Fruit fly (Drosophila melanogaster): ENCODE results near the gene msl-2.

Gene msl-2

DNA sequence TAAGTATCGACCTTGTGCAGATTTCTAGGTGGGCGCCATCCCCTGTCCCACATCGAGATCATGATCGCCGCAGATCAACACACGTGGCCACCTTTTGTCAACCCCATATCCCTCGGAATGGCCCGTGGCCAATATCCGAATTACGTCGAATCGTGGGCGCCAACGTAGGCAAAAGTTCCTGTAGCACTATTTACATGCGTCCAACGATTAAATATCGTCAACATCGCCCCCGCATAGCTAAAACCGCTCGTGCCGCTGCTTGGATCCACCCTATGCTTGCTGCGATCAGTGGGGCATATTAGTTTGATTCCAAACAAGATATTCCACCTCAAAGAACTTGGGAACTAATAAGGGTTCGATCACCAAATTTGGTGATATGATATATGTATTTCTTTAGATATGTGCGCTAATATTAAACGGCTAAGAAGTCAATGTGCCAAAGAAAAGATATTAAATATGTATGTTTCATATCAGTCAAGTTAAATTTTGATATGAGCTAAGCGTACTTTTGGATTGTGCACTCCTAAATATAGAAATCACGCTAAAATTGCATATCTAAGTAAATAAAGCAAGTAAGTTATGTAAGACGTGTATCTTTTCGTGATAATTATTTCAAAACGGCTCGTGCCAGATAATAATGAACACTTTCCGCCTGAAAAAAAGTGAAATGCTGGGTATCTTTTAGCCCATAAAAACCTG is 11.3 kb upstream of the msl-2 start (continued):
- TF ChIP-seq Nf-YA (GFP tag; IDR thresholded peaks at IDR 0.05) (no peak), Awh (GFP tag; IDR thresholded peaks at IDR 0.05) (no peak), wdn (GFP tag; IDR thresholded peaks at IDR 0.05) (no peak), CG33213 (GFP tag; optimal IDR thresholded peaks at IDR 0.05) (no peak), kay (GFP tag; optimal IDR thresholded peaks at IDR 0.05) (no peak), CG12659 (GFP tag; optimal IDR thresholded peaks at IDR 0.05) (peak; percentile 45), CG8388 (GFP tag; optimal IDR thresholded peaks at IDR 0.05) (peak; percentile 15), CG9215 (GFP tag; IDR thresholded peaks at IDR 0.05) (peak; percentile 27; the same call in 1 of the 2 replicates), CG31388 (GFP tag; optimal IDR thresholded peaks at IDR 0.05) (no peak), CG7987 (GFP tag; optimal IDR thresholded peaks at IDR 0.05) (no peak), tup (GFP tag; optimal IDR thresholded peaks at IDR 0.05) (no peak), so (GFP tag; IDR thresholded peaks at IDR 0.05) (no peak), tio (GFP tag; optimal IDR thresholded peaks at IDR 0.05) (peak; percentile 57), Mad (GFP tag; optimal IDR thresholded peaks at IDR 0.05) (peak; percentile 33), CG9797 (GFP tag; optimal IDR thresholded peaks at IDR 0.05) (no peak), CG15011 (GFP tag; optimal IDR thresholded peaks at IDR 0.05) (peak; percentile 11), cas (GFP tag; IDR thresholded peaks at IDR 0.05) (no peak), CG14441 (GFP tag; IDR thresholded peaks at IDR 0.05) (no peak), CG43689 (GFP tag; IDR thresholded peaks at IDR 0.05) (no peak), CG11560 (tag; IDR thresholded peaks at IDR 0.05) (no peak), ci (GFP tag; IDR thresholded peaks at IDR 0.05) (no peak), NC2β (GFP tag; optimal IDR thresholded peaks at IDR 0.05) (no peak), CG17568 (GFP tag; optimal IDR thresholded peaks at IDR 0.05) (no peak), CG16815 (GFP tag; optimal IDR thresholded peaks at IDR 0.05) (peak; percentile 44), zfh2 (GFP tag; optimal IDR thresholded peaks at IDR 0.05) (peak; percentile 42), CG14860 (GFP tag; IDR thresholded peaks at IDR 0.05; ENCODE audit: partially characterized antibody) (no peak), CG11504 (tag; optimal IDR thresholded peaks at IDR 0.05) (peak; percentile 62), pnt (GFP tag; optimal IDR thresholded peaks at IDR 0.05) (peak; percentile 5), lbe (GFP tag; optimal IDR thresholded peaks at IDR 0.05) (no peak), CG11247 (GFP tag; IDR thresholded peaks at IDR 0.05) (no peak), CG6683 (GFP tag; optimal IDR thresholded peaks at IDR 0.05) (no peak), CG2678 (tag; optimal IDR thresholded peaks at IDR 0.05) (peak; percentile 58), CkIIα-i1 (GFP tag; IDR thresholded peaks at IDR 0.05) (no peak), Rx (GFP tag; IDR thresholded peaks at IDR 0.05) (no peak), usp (GFP tag; optimal IDR thresholded peaks at IDR 0.05) (no peak), CG34422 (GFP tag; IDR thresholded peaks at IDR 0.05) (0 out of 3 replicates have a peak, but pooled peaks have one; percentile 2), CG4730 (GFP tag; IDR thresholded peaks at IDR 0.05) (no peak), h (optimal IDR thresholded peaks at IDR 0.05) (no peak), CG11085 (GFP tag; IDR thresholded peaks at IDR 0.05) (no peak), Ptx1 (GFP tag; IDR thresholded peaks at IDR 0.05) (peak; percentile 45), Doc3 (GFP tag; IDR thresholded peaks at IDR 0.05; ENCODE audit: partially characterized antibody) (no peak), CG10565 (GFP tag; optimal IDR thresholded peaks at IDR 0.05) (no peak), GATAe (GFP tag; conservative IDR thresholded peaks at IDR 0.05) (no peak), CG32772 (GFP tag; IDR thresholded peaks at IDR 0.05) (no peak), CG10147 (GFP tag; optimal IDR thresholded peaks at IDR 0.05) (peak; percentile 32), Antp (GFP tag; optimal IDR thresholded peaks at IDR 0.05) (no peak), CG12942 (GFP tag; optimal IDR thresholded peaks at IDR 0.05) (peak; percentile 47), gfzf (GFP tag; optimal IDR thresholded peaks at IDR 0.05) (no peak), CG7928 (GFP tag; optimal IDR thresholded peaks at IDR 0.05) (no peak), Lpt (GFP tag; optimal IDR thresholded peaks at IDR 0.05) (no peak), Sox100B (GFP tag; optimal IDR thresholded peaks at IDR 0.05) (peak; percentile 48), klu (GFP tag; IDR thresholded peaks at IDR 0.05) (no peak)
